Worm (Caenorhabditis elegans): ENCODE data around the gene col-37.

- TF ChIP-seq lin-15B (tag; optimal IDR thresholded peaks at IDR 0.05) (no peak), nhr-12 (tag; optimal IDR thresholded peaks at IDR 0.05) (no peak), nhr-76 (tag; optimal IDR thresholded peaks at IDR 0.05) (no peak), nfya-1 (tag; optimal IDR thresholded peaks at IDR 0.05; ENCODE audit: insufficient read depth) (no peak), skn-1 (tag; optimal IDR thresholded peaks at IDR 0.05) (no peak), ztf-4 (tag; optimal IDR thresholded peaks at IDR 0.05) (no peak), nhr-237 (tag; optimal IDR thresholded peaks at IDR 0.05) (no peak), sea-2 (GFP tag; optimal IDR thresholded peaks at IDR 0.05) (no peak), ZK546.5 (tag; optimal IDR thresholded peaks at IDR 0.05) (no peak), unc-62 (GFP tag; optimal IDR thresholded peaks at IDR 0.05) (no peak), nhr-67 (tag; optimal IDR thresholded peaks at IDR 0.05) (no peak), unc-39 (tag; optimal IDR thresholded peaks at IDR 0.05) (no peak), elt-1 (tag; optimal IDR thresholded peaks at IDR 0.05) (no peak), mdl-1 (tag; optimal IDR thresholded peaks at IDR 0.05) (no peak)
These were observed 28.3 kb upstream of the col-37 start, which contains the start of gene ZK836.3 for ce11 chrV:12195845-12196244.

All from whole organism, L3 larva.